Fruit fly (Drosophila melanogaster): ENCODE data around the gene CG34456.

The CG34456 gene

DNA sequence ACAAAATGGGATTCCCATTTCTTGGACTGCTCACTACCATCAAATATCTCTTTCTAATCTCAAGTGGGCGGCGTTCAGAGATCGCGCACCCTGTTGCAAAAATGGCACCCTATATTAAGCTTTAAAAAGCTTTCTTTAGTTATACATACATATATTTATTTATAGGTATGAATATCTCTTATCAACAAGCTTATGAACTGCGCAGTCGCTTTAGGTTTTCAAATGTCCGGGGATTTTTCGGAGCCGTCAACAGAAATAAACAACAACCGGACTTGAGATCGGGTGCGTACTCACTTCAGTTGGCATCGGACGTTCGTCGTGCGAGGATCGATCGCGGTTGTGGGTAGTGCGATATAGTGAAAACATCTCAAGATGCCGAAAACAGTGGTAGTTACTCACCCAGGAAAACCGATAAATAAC, 12.6 kb upstream of the CG34456 start, which contains the start of gene PGRP-LF (continued):
- 0 out of 2 replicates have a peak, but pooled peaks have one; percentile 17 for TF ChIP-seq slbo (GFP tag; IDR thresholded peaks at IDR 0.05)
- TF ChIP-seq Ets65A (GFP tag): no peak
- TF ChIP-seq ftz-f1 (GFP tag; optimal IDR thresholded peaks at IDR 0.05): peak; percentile 49
- no peak for TF ChIP-seq dysf (GFP tag; IDR thresholded peaks at IDR 0.05)
- TF ChIP-seq al (GFP tag; IDR thresholded peaks at IDR 0.05): 0 out of 2 replicates have a peak, but pooled peaks have one; percentile 5
- TF ChIP-seq pan (optimal IDR thresholded peaks at IDR 0.05): no peak
- peak in 1 of 2 experiments; percentile 5 for TF ChIP-seq pan (GFP tag; optimal IDR thresholded peaks at IDR 0.05 in 1 of 2, IDR thresholded peaks at IDR 0.05 in 1 of 2)
- TF ChIP-seq YL-1 (GFP tag; optimal IDR thresholded peaks at IDR 0.05): peak; percentile 10
- no peak for TF ChIP-seq gcm (GFP tag; optimal IDR thresholded peaks at IDR 0.05)
- TF ChIP-seq vvl (GFP tag; IDR thresholded peaks at IDR 0.05): 0 out of 2 replicates have a peak, but pooled peaks have one; percentile 20
- TF ChIP-seq abd-A (tag; optimal IDR thresholded peaks at IDR 0.05): peak; percentile 72
- TF ChIP-seq CG7839 (tag; optimal IDR thresholded peaks at IDR 0.05): peak; percentile 42
- no peak for TF ChIP-seq MESR4 (GFP tag; optimal IDR thresholded peaks at IDR 0.05)
- peak; percentile 22 for TF ChIP-seq CHES-1-like (GFP tag; optimal IDR thresholded peaks at IDR 0.05)
- TF ChIP-seq PHDP (tag; optimal IDR thresholded peaks at IDR 0.05): peak; percentile 48
- TF ChIP-seq CrebB (tag; optimal IDR thresholded peaks at IDR 0.05): peak; percentile 10
- TF ChIP-seq sug (tag; optimal IDR thresholded peaks at IDR 0.05): peak; percentile 51
- TF ChIP-seq CG6854 (GFP tag; optimal IDR thresholded peaks at IDR 0.05): no peak
- peak; percentile 41 for TF ChIP-seq lab (GFP tag; optimal IDR thresholded peaks at IDR 0.05)
- peak; percentile 6 for TF ChIP-seq HLH54F (GFP tag; optimal IDR thresholded peaks at IDR 0.05)
- peak; percentile 7 for TF ChIP-seq BtbVII (GFP tag; optimal IDR thresholded peaks at IDR 0.05)
- peak in 1 of 2 experiments; percentile 1 for TF ChIP-seq Hr51 (GFP tag; optimal IDR thresholded peaks at IDR 0.05)
- TF ChIP-seq CG1602 (GFP tag; optimal IDR thresholded peaks at IDR 0.05): no peak
- peak; percentile 25; the same call in 1 of the 2 replicates for TF ChIP-seq Bgb (GFP tag; IDR thresholded peaks at IDR 0.05; ENCODE audit: partially characterized antibody)
- TF ChIP-seq gsb (GFP tag; IDR thresholded peaks at IDR 0.05): no peak
- TF ChIP-seq exex (tag; optimal IDR thresholded peaks at IDR 0.05): peak; percentile 2
- peak; percentile 6 for TF ChIP-seq odd (GFP tag; optimal IDR thresholded peaks at IDR 0.05)
- no peak for TF ChIP-seq slp2 (GFP tag; optimal IDR thresholded peaks at IDR 0.05)
- TF ChIP-seq CG10543 (GFP tag; optimal IDR thresholded peaks at IDR 0.05): peak; percentile 82
- peak; percentile 63 for TF ChIP-seq HmgZ (tag; optimal IDR thresholded peaks at IDR 0.05)
- TF ChIP-seq unpg (GFP tag; optimal IDR thresholded peaks at IDR 0.05): peak; percentile 21
- no peak for TF ChIP-seq zf30C (GFP tag; optimal IDR thresholded peaks at IDR 0.05)
- peak; percentile 57 for TF ChIP-seq CG2120 (GFP tag; optimal IDR thresholded peaks at IDR 0.05)
- TF ChIP-seq Deaf1 (tag; optimal IDR thresholded peaks at IDR 0.05): peak; percentile 91
- peak; percentile 18 for TF ChIP-seq CG12299 (tag; optimal IDR thresholded peaks at IDR 0.05)
- peak; percentile 4 for TF ChIP-seq CG17359 (tag; optimal IDR thresholded peaks at IDR 0.05)
- peak; percentile 24 for TF ChIP-seq CoRest (tag; optimal IDR thresholded peaks at IDR 0.05)
- no peak for TF ChIP-seq CG16813 (GFP tag; IDR thresholded peaks at IDR 0.05; ENCODE audit: partially characterized antibody)
- peak; percentile 38 for TF ChIP-seq grn (GFP tag; optimal IDR thresholded peaks at IDR 0.05)
- peak; percentile 72 for TF ChIP-seq Jarid2 (GFP tag; optimal IDR thresholded peaks at IDR 0.05)

DNA sequence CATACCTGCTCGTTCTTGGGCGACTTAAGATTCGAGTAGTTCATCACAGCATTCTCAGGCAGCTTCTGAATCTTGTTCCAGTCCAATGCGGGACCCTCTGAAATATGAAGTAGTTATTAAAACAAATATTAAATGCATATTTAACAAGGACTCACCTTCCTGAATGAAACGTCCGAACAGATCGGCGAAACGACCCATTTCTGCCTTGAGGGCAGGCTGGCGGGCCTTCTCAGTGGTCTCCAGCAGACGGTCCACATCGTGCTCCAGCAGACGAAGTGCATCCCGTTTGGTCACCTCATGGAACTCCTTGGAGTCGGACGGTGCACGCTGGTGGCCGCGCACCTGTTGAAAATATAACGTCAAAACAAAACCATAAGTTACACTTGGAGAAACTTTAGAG, 8.2 kb upstream of the CG34456 start, which contains the start of gene CG32040:
Gene CG32040 (plus strand): TSS at position 301 of the 400 bp plus-strand sequence.
- no peak for TF ChIP-seq Nf-YC (tag; optimal IDR thresholded peaks at IDR 0.05)
- no peak for TF ChIP-seq CG18476 (GFP tag; optimal IDR thresholded peaks at IDR 0.05)
- no peak for TF ChIP-seq Camta (GFP tag; optimal IDR thresholded peaks at IDR 0.05)
- no peak for TF ChIP-seq CG6689 (GFP tag; IDR thresholded peaks at IDR 0.05)
- TF ChIP-seq sima (GFP tag; optimal IDR thresholded peaks at IDR 0.05): no peak
- no peak for TF ChIP-seq her (GFP tag; optimal IDR thresholded peaks at IDR 0.05)
- TF ChIP-seq CG31224 (GFP tag; IDR thresholded peaks at IDR 0.05): no peak

Measured in whole organism, embryonic.